Fruit fly (Drosophila melanogaster) whole organism, embryonic: Measurements from ENCODE around the gene DopEcR.

ENCODE experiments used
- Antp ChIP-seq: fragments of 200-800 bp; sonication (Bioruptor generic); optimal IDR thresholded peaks from 3 replicates; lab custom pipeline; 2016; ENCODE audit warnings: missing biosample characterization, missing genetic modification characterization
- CG11085 ChIP-seq: fragments of 200-800 bp; sonication (Bioruptor generic); IDR thresholded peaks from 2 replicates; pipeline ENCODE4 v1.3.6; 2022; ENCODE audit warnings: missing biosample characterization, missing genetic modification characterization
- CG13123 ChIP-seq: fragments of 200-800 bp; sonication (Bioruptor generic); optimal IDR thresholded peaks from 2 replicates; lab custom pipeline; 2016; ENCODE audit warnings: missing biosample characterization, missing genetic modification characterization
- CG17361 ChIP-seq: fragments of 200-800 bp; sonication (Bioruptor generic); IDR thresholded peaks from 3 replicates; pipeline ENCODE4 v1.3.6; 2022; ENCODE audit warnings: missing biosample characterization, missing genetic modification characterization
- CG17568 ChIP-seq: fragments of 200-800 bp; sonication (Bioruptor generic); optimal IDR thresholded peaks from 2 replicates; lab custom pipeline; 2018; ENCODE audit warnings: missing biosample characterization, mild to moderate bottlenecking, missing genetic modification characterization, moderate library complexity
- CG2116 ChIP-seq: fragments of 200-800 bp; sonication (Bioruptor generic); optimal IDR thresholded peaks from 3 replicates; lab custom pipeline; 2018; ENCODE audit warnings: missing biosample characterization, mild to moderate bottlenecking, missing genetic modification characterization
- CG2678 ChIP-seq: fragments of 200-800 bp; sonication (Bioruptor generic); optimal IDR thresholded peaks from 3 replicates; lab custom pipeline; 2019; ENCODE audit warnings: missing biosample characterization, mild to moderate bottlenecking, missing genetic modification characterization, moderate library complexity
- CG34224 ChIP-seq: fragments of 200-800 bp; sonication (Bioruptor generic); IDR thresholded peaks from 3 replicates; pipeline ENCODE4 v1.3.6; 2022; ENCODE audit warnings: missing biosample characterization, missing genetic modification characterization; ENCODE audit not compliant: partially characterized antibody
- CG3726 ChIP-seq: fragments of 200-800 bp; sonication (Bioruptor generic); IDR thresholded peaks from 3 replicates; pipeline ENCODE4, ENCODE4 v1.3.6; 2022; ENCODE audit warnings: missing biosample characterization, missing genetic modification characterization
- CG42726 ChIP-seq: fragments of 200-800 bp; sonication (Bioruptor generic); IDR thresholded peaks from 2 replicates; pipeline ENCODE4 v1.3.6; 2022; ENCODE audit warnings: missing biosample characterization, missing genetic modification characterization; ENCODE audit not compliant: partially characterized antibody
- CG6813 ChIP-seq: fragments of 200-800 bp; sonication (Bioruptor generic); optimal IDR thresholded peaks from 2 replicates; lab custom pipeline; 2017; ENCODE audit warnings: missing biosample characterization, missing genetic modification characterization, mild to moderate bottlenecking, moderate library complexity, missing genetic modification reagents
- CG7271 ChIP-seq: fragments of 200-800 bp; sonication (Bioruptor generic); optimal IDR thresholded peaks from 2 replicates; lab custom pipeline; 2018; ENCODE audit warnings: missing biosample characterization, mild to moderate bottlenecking, missing genetic modification characterization, moderate library complexity
- CG7987 ChIP-seq: fragments of 200-800 bp; sonication (Bioruptor generic); optimal IDR thresholded peaks from 2 replicates; lab custom pipeline; 2018; ENCODE audit warnings: missing biosample characterization, mild to moderate bottlenecking, missing genetic modification characterization, moderate library complexity
- CG8290 ChIP-seq, 3 experiments: fragments of 200-800 bp; sonication (Bioruptor generic); optimal IDR thresholded peaks; 2 replicates each; lab custom pipeline; 2016 to 2019; ENCODE audit warnings: missing biosample characterization in 3 of 3, missing genetic modification characterization in 3 of 3, mild to moderate bottlenecking in 2 of 3, moderate library complexity in 1 of 3
- CG8765 ChIP-seq: fragments of 200-800 bp; sonication (Bioruptor generic); IDR thresholded peaks from 2 replicates; pipeline ENCODE4 v1.3.6; 2022; ENCODE audit warnings: missing biosample characterization, missing genetic modification characterization
- CG9797 ChIP-seq: fragments of 200-800 bp; sonication (Bioruptor generic); optimal IDR thresholded peaks from 3 replicates; lab custom pipeline; 2018; ENCODE audit warnings: missing biosample characterization, mild to moderate bottlenecking, missing genetic modification characterization
- Camta ChIP-seq: fragments of 200-800 bp; sonication (Bioruptor generic); optimal IDR thresholded peaks from 2 replicates; lab custom pipeline; 2016; ENCODE audit warnings: missing biosample characterization, missing genetic modification characterization
- Chrac-16 ChIP-seq: fragments of 200-800 bp; sonication (Bioruptor generic); optimal IDR thresholded peaks from 3 replicates; lab custom pipeline; 2016; ENCODE audit warnings: missing biosample characterization, missing genetic modification characterization
- Deaf1 ChIP-seq: fragments of 200-800 bp; optimal IDR thresholded peaks from 3 replicates; lab custom pipeline; 2019; ENCODE audit warnings: missing biosample characterization, mild to moderate bottlenecking, missing genetic modification characterization, moderate library complexity
- Dek ChIP-seq: fragments of 200-800 bp; sonication (Bioruptor generic); optimal IDR thresholded peaks from 3 replicates; lab custom pipeline; 2019; ENCODE audit warnings: missing biosample characterization, mild to moderate bottlenecking, missing genetic modification characterization, moderate library complexity
- H2.0 ChIP-seq: fragments of 200-800 bp; sonication (Bioruptor generic); IDR thresholded peaks from 2 replicates; pipeline ENCODE4 v1.3.6; 2022; ENCODE audit warnings: missing biosample characterization, missing genetic modification characterization
- Meics ChIP-seq: fragments of 200-800 bp; sonication (Bioruptor generic); optimal IDR thresholded peaks from 2 replicates; lab custom pipeline; 2017; ENCODE audit warnings: missing biosample characterization, mild to moderate bottlenecking, missing genetic modification characterization
- Nf-YA ChIP-seq: fragments of 200-800 bp; sonication (Bioruptor generic); IDR thresholded peaks from 2 replicates; pipeline ENCODE4 v1.3.6; 2022; ENCODE audit warnings: missing biosample characterization, missing genetic modification characterization
- Nf-YB ChIP-seq: fragments of 200-800 bp; sonication (Bioruptor generic); optimal IDR thresholded peaks from 3 replicates; lab custom pipeline; 2019; ENCODE audit warnings: missing biosample characterization, mild to moderate bottlenecking, missing genetic modification characterization, moderate library complexity
- PHDP ChIP-seq: fragments of 200-800 bp; sonication (Bioruptor generic); optimal IDR thresholded peaks from 3 replicates; lab custom pipeline; 2018; ENCODE audit warnings: missing biosample characterization, mild to moderate bottlenecking, missing genetic modification characterization, moderate library complexity
- Spps ChIP-seq: fragments of 200-800 bp; sonication (Bioruptor generic); optimal IDR thresholded peaks from 2 replicates; lab custom pipeline; 2018; ENCODE audit warnings: missing biosample characterization, mild to moderate bottlenecking, missing genetic modification characterization
- Sry-δ ChIP-seq: fragments of 200-800 bp; sonication (Bioruptor generic); optimal IDR thresholded peaks from 2 replicates; lab custom pipeline; 2016; ENCODE audit warnings: missing biosample characterization, missing genetic modification characterization
- az2 ChIP-seq: fragments of 200-800 bp; sonication (Bioruptor generic); optimal IDR thresholded peaks from 3 replicates; lab custom pipeline; 2016; ENCODE audit warnings: missing biosample characterization, missing genetic modification characterization
- da ChIP-seq: fragments of 200-800 bp; sonication (Bioruptor generic); optimal IDR thresholded peaks from 2 replicates; lab custom pipeline; 2016; ENCODE audit warnings: missing biosample characterization, missing genetic modification characterization
- dati ChIP-seq: fragments of 200-800 bp; sonication (Bioruptor generic); IDR thresholded peaks from 2 replicates; pipeline ENCODE4 v1.3.6; 2022; ENCODE audit warnings: missing biosample characterization, missing genetic modification characterization
- dmrt11E ChIP-seq: fragments of 200-800 bp; sonication (Bioruptor generic); optimal IDR thresholded peaks from 3 replicates; lab custom pipeline; 2018; ENCODE audit warnings: missing biosample characterization, mild to moderate bottlenecking, missing genetic modification characterization, moderate library complexity
- fu2 ChIP-seq: fragments of 200-800 bp; sonication (Bioruptor generic); optimal IDR thresholded peaks from 2 replicates; lab custom pipeline; 2016; ENCODE audit warnings: missing biosample characterization, missing genetic modification characterization
- gcm2 ChIP-seq: fragments of 200-800 bp; sonication (Bioruptor generic); optimal IDR thresholded peaks from 2 replicates; lab custom pipeline; 2016; ENCODE audit warnings: missing biosample characterization, missing genetic modification characterization
- gfzf ChIP-seq: fragments of 200-800 bp; sonication (Bioruptor generic); optimal IDR thresholded peaks from 2 replicates; lab custom pipeline; 2016; ENCODE audit warnings: missing biosample characterization, mild to moderate bottlenecking, missing genetic modification characterization, moderate library complexity
- hkb ChIP-seq, 2 experiments: fragments of 200-800 bp in 1 of 2; fragments of >200 bp in 1 of 2; sonication (Bioruptor generic) in 1 of 2; IDR thresholded peaks in 1 of 2; optimal IDR thresholded peaks in 1 of 2; 2 replicates each; pipeline versions ENCODE4 v1.3.6 to Lab custom; 2017 to 2022; ENCODE audit warnings: missing biosample characterization in 1 of 2, missing genetic modification characterization in 1 of 2
- hth ChIP-seq: fragments of >200 bp; optimal IDR thresholded peaks from 2 replicates; lab custom pipeline; 2017; ENCODE audit warnings: inconsistent platforms
- inv ChIP-seq: fragments of 200-800 bp; sonication (Bioruptor generic); IDR thresholded peaks from 2 replicates; pipeline ENCODE4 v1.3.6; 2022; ENCODE audit warnings: missing biosample characterization, missing genetic modification characterization; ENCODE audit not compliant: partially characterized antibody
- lmd ChIP-seq: fragments of 200-800 bp; sonication (Bioruptor generic); IDR thresholded peaks from 2 replicates; pipeline ENCODE4 v1.3.6; 2022; ENCODE audit warnings: missing biosample characterization, missing genetic modification characterization
- lola ChIP-seq, 3 experiments: fragments of >200 bp in 2 of 3; fragments of 200-800 bp in 1 of 3; sonication (Bioruptor generic) in 1 of 3; optimal IDR thresholded peaks; 2 replicates each; lab custom pipeline; 2017 to 2019; ENCODE audit warnings: missing biosample characterization in 3 of 3, missing genetic modification characterization in 3 of 3, mild to moderate bottlenecking in 1 of 3, moderate library complexity in 1 of 3
- luna ChIP-seq: fragments of 200-800 bp; sonication (Bioruptor generic); optimal IDR thresholded peaks from 2 replicates; lab custom pipeline; 2016; ENCODE audit warnings: missing biosample characterization, missing genetic modification characterization
- pan ChIP-seq, 4 experiments: fragments of >200 bp in 3 of 4; fragments of 200-800 bp in 1 of 4; sonication (Bioruptor generic) in 1 of 4; optimal IDR thresholded peaks in 3 of 4; IDR thresholded peaks in 1 of 4; 2 replicates each; pipeline versions ENCODE4 v1.3.6 to Lab custom; 2017 to 2022; ENCODE audit warnings: missing biosample characterization in 2 of 4, missing genetic modification characterization in 2 of 4, mixed read lengths in 1 of 4
- pnt ChIP-seq: fragments of 200-800 bp; sonication (Bioruptor generic); optimal IDR thresholded peaks from 3 replicates; lab custom pipeline; 2016; ENCODE audit warnings: missing biosample characterization, missing genetic modification characterization
- ranshi ChIP-seq: fragments of 200-800 bp; sonication (Bioruptor generic); IDR thresholded peaks from 2 replicates; pipeline ENCODE4 v1.3.6; 2022; ENCODE audit warnings: missing biosample characterization, missing genetic modification characterization
- row ChIP-seq: fragments of 200-800 bp; sonication (Bioruptor generic); IDR thresholded peaks from 3 replicates; pipeline ENCODE4 v1.3.6; 2022; ENCODE audit warnings: missing biosample characterization, missing genetic modification characterization
- sd ChIP-seq: fragments of 200-800 bp; sonication (Bioruptor generic); optimal IDR thresholded peaks from 3 replicates; lab custom pipeline; 2018; ENCODE audit warnings: missing biosample characterization, mild to moderate bottlenecking, missing genetic modification characterization, moderate library complexity
- sima ChIP-seq: fragments of 200-800 bp; sonication (Bioruptor generic); optimal IDR thresholded peaks from 2 replicates; lab custom pipeline; 2016; ENCODE audit warnings: missing biosample characterization, missing genetic modification characterization
- stc ChIP-seq: fragments of 200-800 bp; sonication (Bioruptor generic); IDR thresholded peaks from 2 replicates; pipeline ENCODE4 v1.3.6; 2022; ENCODE audit warnings: missing biosample characterization, missing genetic modification characterization
- tx ChIP-seq: fragments of 200-800 bp; sonication (Bioruptor generic); optimal IDR thresholded peaks from 2 replicates; lab custom pipeline; 2016; ENCODE audit warnings: missing biosample characterization, missing genetic modification characterization
- vfl ChIP-seq: fragments of 200-800 bp; sonication (Bioruptor generic); optimal IDR thresholded peaks from 2 replicates; lab custom pipeline; 2016; ENCODE audit warnings: missing biosample characterization, missing genetic modification characterization
- z ChIP-seq: fragments of 200-800 bp; sonication (Bioruptor generic); IDR thresholded peaks from 3 replicates; pipeline ENCODE4 v1.3.6; 2022; ENCODE audit warnings: missing biosample characterization, missing genetic modification characterization

The DopEcR gene

dm6 chr3L:4353657-4354075 lies 26.5 kb downstream of the DopEcR start (continued):
- TF ChIP-seq CG6813 (GFP tag; lab: Kevin White, UChicago) (peak; percentile 49), inv (GFP tag; lab: Robert Waterston, UW) (no peak), sima (GFP tag; lab: Kevin White, UChicago) (no peak), hkb (optimal IDR thresholded peaks at IDR 0.05; lab: Kevin White, UChicago) (no peak), hkb (GFP tag; IDR thresholded peaks at IDR 0.05; lab: Robert Waterston, UW) (no peak), lmd (GFP tag; lab: Robert Waterston, UW) (peak; percentile 40), CG7271 (tag; lab: Kevin White, UChicago) (no peak), CG7987 (GFP tag; lab: Kevin White, UChicago) (peak; percentile 60), az2 (GFP tag; lab: Kevin White, UChicago) (no peak), CG8290 (GFP tag; optimal IDR thresholded peaks at IDR 0.05; lab: Kevin White, UChicago) (no peak), CG8290 (tag; optimal IDR thresholded peaks at IDR 0.05; lab: Kevin White, UChicago) (peak in 1 of 2 experiments; percentile 77), dati (GFP tag; lab: Robert Waterston, UW) (no peak), luna (GFP tag; lab: Kevin White, UChicago) (no peak), Chrac-16 (GFP tag; lab: Kevin White, UChicago) (no peak), Sry-δ (GFP tag; lab: Kevin White, UChicago) (no peak), z (GFP tag; lab: Robert Waterston, UW) (no peak), Spps (tag; lab: Kevin White, UChicago) (no peak), CG8765 (GFP tag; lab: Robert Waterston, UW) (no peak), CG17568 (GFP tag; lab: Kevin White, UChicago) (peak; percentile 4), Dek (peak; percentile 10), vfl (GFP tag; lab: Kevin White, UChicago) (no peak), pnt (peak; percentile 20), sd (tag; lab: Kevin White, UChicago) (peak; percentile 8), Nf-YB (GFP tag; lab: Kevin White, UChicago) (no peak), gcm2 (GFP tag; lab: Kevin White, UChicago) (no peak), CG17361 (GFP tag; lab: Robert Waterston, UW) (no peak; the same call in 2 of the 3 replicates), Meics (GFP tag; lab: Kevin White, UChicago) (peak; percentile 59), gfzf (GFP tag; lab: Kevin White, UChicago) (no peak), row (GFP tag; lab: Robert Waterston, UW) (peak; percentile 51; the same call in 2 of the 3 replicates), CG3726 (GFP tag; lab: Robert Waterston, UW) (no peak), stc (GFP tag; lab: Robert Waterston, UW) (no peak), CG13123 (no peak), hth (no peak), CG9797 (no peak), CG2116 (GFP tag; lab: Kevin White, UChicago) (no peak), PHDP (peak; percentile 33), Camta (GFP tag; lab: Kevin White, UChicago) (no peak), tx (GFP tag; lab: Kevin White, UChicago) (no peak), Antp (peak; percentile 62), CG11085 (no peak), da (GFP tag; lab: Kevin White, UChicago) (no peak), pan (optimal IDR thresholded peaks at IDR 0.05; lab: Kevin White, UChicago) (no peak), pan (GFP tag; optimal IDR thresholded peaks at IDR 0.05 in 1 of 2, IDR thresholded peaks at IDR 0.05 in 1 of 2) (no peak), Nf-YA (GFP tag; lab: Robert Waterston, UW) (no peak), lola (GFP tag; optimal IDR thresholded peaks at IDR 0.05; lab: Kevin White, UChicago) (peak in 1 of 3 experiments; percentile 0), CG2678 (tag; lab: Kevin White, UChicago) (peak; percentile 61), ranshi (GFP tag; lab: Robert Waterston, UW) (0 out of 2 replicates have a peak, but pooled peaks have one; percentile 12), CG42726 (no peak), CG34224 (GFP tag; lab: Robert Waterston, UW) (no peak), Deaf1 (no peak), fu2 (GFP tag; lab: Kevin White, UChicago) (no peak), H2.0 (GFP tag; lab: Robert Waterston, UW) (no peak), dmrt11E (no peak)
